Worm (Caenorhabditis elegans): ENCODE measurements around the gene crn-5.
A peak's percentile ranks its signal among the peaks of the same experiment; 100 is the strongest.

The crn-5 gene

DNA sequence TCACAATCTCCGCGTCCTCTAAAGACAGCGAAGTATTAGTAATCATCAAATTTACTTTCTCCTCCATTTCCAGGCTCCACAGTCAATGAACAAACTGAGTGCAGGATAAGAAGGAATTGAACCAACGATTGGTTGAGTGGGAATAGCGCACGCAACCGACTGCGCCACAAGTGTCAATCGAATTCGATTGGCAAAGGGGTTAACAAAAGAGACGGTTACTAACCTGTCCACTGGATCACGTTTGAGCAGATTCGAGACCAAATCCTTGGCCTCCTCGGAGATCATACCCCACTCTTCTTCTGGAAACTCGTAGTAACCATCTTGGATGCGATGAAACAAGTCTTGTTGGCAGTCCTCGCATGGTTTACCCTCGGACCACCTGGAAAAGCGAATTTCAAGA, 47.3 kb upstream of the crn-5 start (continued):
- TF ChIP-seq sptf-2 (GFP tag; optimal IDR thresholded peaks at IDR 0.05) = peak; percentile 48
- TF ChIP-seq attf-5 (GFP tag; optimal IDR thresholded peaks at IDR 0.05) = no peak
- no peak for TF ChIP-seq nhr-120 (GFP tag; IDR thresholded peaks at IDR 0.05)
- TF ChIP-seq K11D2.4 (GFP tag; IDR thresholded peaks at IDR 0.05) = 0 out of 2 replicates have a peak, but pooled peaks have one; percentile 10
- TF ChIP-seq ztf-6 (GFP tag; IDR thresholded peaks at IDR 0.05) = 0 out of 2 replicates have a peak, but pooled peaks have one; percentile 48
- TF ChIP-seq ceh-100 (GFP tag; IDR thresholded peaks at IDR 0.05) = no peak
- TF ChIP-seq tbx-9 (tag; optimal IDR thresholded peaks at IDR 0.05; ENCODE audit: borderline replicate concordance) = no peak
- TF ChIP-seq snpc-4 (GFP tag; optimal IDR thresholded peaks at IDR 0.05) = peak; percentile 42
- TF ChIP-seq snpc-4 (tag; optimal IDR thresholded peaks at IDR 0.05) = peak in 1 of 4 experiments; percentile 37
- TF ChIP-seq cebp-2 (GFP tag; IDR thresholded peaks at IDR 0.05) = 0 out of 2 replicates have a peak, but pooled peaks have one; percentile 3
- TF ChIP-seq B0261.1 (tag; optimal IDR thresholded peaks at IDR 0.05) = peak; percentile 63
- no peak for TF ChIP-seq nhr-179 (tag; optimal IDR thresholded peaks at IDR 0.05)
- TF ChIP-seq gei-17 (GFP tag; optimal IDR thresholded peaks at IDR 0.05) = no peak
- no peak for TF ChIP-seq somi-1 (GFP tag; optimal IDR thresholded peaks at IDR 0.05)
- TF ChIP-seq sea-2 (GFP tag; IDR thresholded peaks at IDR 0.05) = no peak
- TF ChIP-seq pbrm-1 (GFP tag; IDR thresholded peaks at IDR 0.05) = no peak
- TF ChIP-seq athp-1 (tag; optimal IDR thresholded peaks at IDR 0.05) = no peak
- peak; percentile 50 for TF ChIP-seq rpc-1 (optimal IDR thresholded peaks at IDR 0.05)
- TF ChIP-seq rpc-1 (tag; optimal IDR thresholded peaks at IDR 0.05) = peak; percentile 78
- no peak for TF ChIP-seq aptf-2 (GFP tag; conservative IDR thresholded peaks at IDR 0.05)
- TF ChIP-seq snpc-3.4 (tag; optimal IDR thresholded peaks at IDR 0.05) = no peak
- TF ChIP-seq fkh-3 (tag; optimal IDR thresholded peaks at IDR 0.05) = no peak
- no peak for TF ChIP-seq rcor-1 (GFP tag; IDR thresholded peaks at IDR 0.05)
- TF ChIP-seq die-1 (tag; optimal IDR thresholded peaks at IDR 0.05) = peak; percentile 1
- TF ChIP-seq D2030.7 (GFP tag; IDR thresholded peaks at IDR 0.05) = no peak; the same call in 1 of the 2 replicates
- TF ChIP-seq ceh-79 (tag; optimal IDR thresholded peaks at IDR 0.05) = no peak
- TF ChIP-seq T07F8.4 (tag; optimal IDR thresholded peaks at IDR 0.05) = no peak
- peak; percentile 30; the same call in 1 of the 2 replicates for TF ChIP-seq Y53G8AR.9 (GFP tag; conservative IDR thresholded peaks at IDR 0.05)
- no peak for TF ChIP-seq K12H6.12 (tag; optimal IDR thresholded peaks at IDR 0.05)
- TF ChIP-seq lin-26 (GFP tag; IDR thresholded peaks at IDR 0.05) = 0 out of 2 replicates have a peak, but pooled peaks have one; percentile 52
- no peak for TF ChIP-seq zfh-2 (GFP tag; conservative IDR thresholded peaks at IDR 0.05)
- no peak for TF ChIP-seq ceh-27 (GFP tag; optimal IDR thresholded peaks at IDR 0.05)
- TF ChIP-seq dpl-1 (GFP tag; optimal IDR thresholded peaks at IDR 0.05) = no peak
- TF ChIP-seq nfyb-1 (GFP tag; IDR thresholded peaks at IDR 0.05) = no peak
- no peak for TF ChIP-seq sdz-38 (tag; optimal IDR thresholded peaks at IDR 0.05)
- no peak for TF ChIP-seq hlh-12 (tag; optimal IDR thresholded peaks at IDR 0.05)
- peak; percentile 6 for TF ChIP-seq lsl-1 (GFP tag; optimal IDR thresholded peaks at IDR 0.05)
- no peak for TF ChIP-seq egl-18 (GFP tag; IDR thresholded peaks at IDR 0.05)
- no peak for TF ChIP-seq F39B2.1 (GFP tag; IDR thresholded peaks at IDR 0.05)
- TF ChIP-seq C06A6.2 (GFP tag; conservative IDR thresholded peaks at IDR 0.05) = no peak
- TF ChIP-seq madf-6 (GFP tag; IDR thresholded peaks at IDR 0.05) = 0 out of 2 replicates have a peak, but pooled peaks have one; percentile 13
- TF ChIP-seq xnd-1 (tag; optimal IDR thresholded peaks at IDR 0.05) = no peak
- no peak for TF ChIP-seq lin-40 (tag; optimal IDR thresholded peaks at IDR 0.05)
- TF ChIP-seq lsy-27 (tag; optimal IDR thresholded peaks at IDR 0.05; ENCODE audit: borderline replicate concordance, insufficient read depth) = no peak
- no peak for TF ChIP-seq nhr-90 (tag; optimal IDR thresholded peaks at IDR 0.05)
- TF ChIP-seq egl-44 (GFP tag; IDR thresholded peaks at IDR 0.05) = no peak; the same call in 1 of the 2 replicates
- TF ChIP-seq B0035.1 (tag; optimal IDR thresholded peaks at IDR 0.05) = peak; percentile 13
- TF ChIP-seq unc-130 (GFP tag; optimal IDR thresholded peaks at IDR 0.05) = no peak
- TF ChIP-seq Y53F4B.3 (GFP tag; IDR thresholded peaks at IDR 0.05) = no peak
- no peak for TF ChIP-seq nhr-27 (tag; optimal IDR thresholded peaks at IDR 0.05)
